Fruit fly (Drosophila melanogaster): ENCODE measurements around the gene nerfin-1.

nerfin-1 gene

dm6 chr3L:958605-959004 lies 49.7 kb downstream of the nerfin-1 start (continued):
- no peak for TF ChIP-seq Doc3 (GFP tag; IDR thresholded peaks at IDR 0.05; ENCODE audit: partially characterized antibody)
- TF ChIP-seq GATAe (GFP tag; conservative IDR thresholded peaks at IDR 0.05) = peak; percentile 63
- no peak for TF ChIP-seq E2f1 (GFP tag; IDR thresholded peaks at IDR 0.05)
- TF ChIP-seq Oli (tag; optimal IDR thresholded peaks at IDR 0.05) = no peak
- TF ChIP-seq al (GFP tag; IDR thresholded peaks at IDR 0.05) = no peak
- peak; percentile 63 for TF ChIP-seq gro (GFP tag; optimal IDR thresholded peaks at IDR 0.05)
- no peak for TF ChIP-seq crp (GFP tag; optimal IDR thresholded peaks at IDR 0.05)
- TF ChIP-seq CG10321 (GFP tag; IDR thresholded peaks at IDR 0.05) = no peak
- TF ChIP-seq MESR4 (GFP tag; optimal IDR thresholded peaks at IDR 0.05) = no peak
- peak; percentile 69 for TF ChIP-seq Hey (tag; optimal IDR thresholded peaks at IDR 0.05)
- no peak for TF ChIP-seq CG1529 (GFP tag; optimal IDR thresholded peaks at IDR 0.05)
- TF ChIP-seq HLH54F (GFP tag; optimal IDR thresholded peaks at IDR 0.05) = no peak
- TF ChIP-seq MBD-R2 (GFP tag; IDR thresholded peaks at IDR 0.05) = no peak
- TF ChIP-seq CG4854 (GFP tag; optimal IDR thresholded peaks at IDR 0.05) = no peak
- peak; percentile 95 for TF ChIP-seq sug (tag; optimal IDR thresholded peaks at IDR 0.05)
- peak; percentile 65 for TF ChIP-seq Vsx1 (GFP tag; optimal IDR thresholded peaks at IDR 0.05)
- peak; percentile 86 for TF ChIP-seq CG34376 (GFP tag; optimal IDR thresholded peaks at IDR 0.05)
- 0 out of 4 replicates have a peak, but pooled peaks have one; percentile 40 for TF ChIP-seq chinmo (GFP tag; IDR thresholded peaks at IDR 0.05; ENCODE audit: partially characterized antibody)
- TF ChIP-seq Pdp1 (GFP tag; optimal IDR thresholded peaks at IDR 0.05) = peak in 1 of 2 experiments; percentile 25
- TF ChIP-seq tx (GFP tag; optimal IDR thresholded peaks at IDR 0.05) = no peak
- peak; percentile 26 for TF ChIP-seq lab (GFP tag; optimal IDR thresholded peaks at IDR 0.05)
- TF ChIP-seq ase (GFP tag; IDR thresholded peaks at IDR 0.05) = no peak
- TF ChIP-seq HmgZ (tag; optimal IDR thresholded peaks at IDR 0.05) = peak; percentile 6
- no peak for TF ChIP-seq CG10654 (GFP tag; optimal IDR thresholded peaks at IDR 0.05)
- TF ChIP-seq Hr78 (GFP tag; optimal IDR thresholded peaks at IDR 0.05) = no peak
- no peak for TF ChIP-seq danr (GFP tag; IDR thresholded peaks at IDR 0.05)
- TF ChIP-seq tin (GFP tag; optimal IDR thresholded peaks at IDR 0.05) = no peak
- TF ChIP-seq CG4820 (GFP tag; optimal IDR thresholded peaks at IDR 0.05) = no peak
- no peak for TF ChIP-seq CG15011 (GFP tag; optimal IDR thresholded peaks at IDR 0.05)
- no peak for TF ChIP-seq pb (GFP tag; optimal IDR thresholded peaks at IDR 0.05)
- no peak for TF ChIP-seq jigr1 (GFP tag; IDR thresholded peaks at IDR 0.05)
- peak; percentile 96 for TF ChIP-seq grn (GFP tag; optimal IDR thresholded peaks at IDR 0.05)
- TF ChIP-seq sd (tag; optimal IDR thresholded peaks at IDR 0.05) = peak; percentile 65
- no peak for TF ChIP-seq zen (tag; optimal IDR thresholded peaks at IDR 0.05)
- TF ChIP-seq zfh2 (GFP tag; optimal IDR thresholded peaks at IDR 0.05) = no peak
- no peak for TF ChIP-seq CG8388 (GFP tag; optimal IDR thresholded peaks at IDR 0.05)
- TF ChIP-seq run (tag; optimal IDR thresholded peaks at IDR 0.05) = peak; percentile 64
- TF ChIP-seq HLHmδ (GFP tag; optimal IDR thresholded peaks at IDR 0.05) = no peak
- no peak for TF ChIP-seq bab2 (GFP tag; optimal IDR thresholded peaks at IDR 0.05)
- TF ChIP-seq CG7357 (GFP tag; IDR thresholded peaks at IDR 0.05) = no peak
- TF ChIP-seq CG30020 (tag; optimal IDR thresholded peaks at IDR 0.05) = no peak
- peak; percentile 67 for TF ChIP-seq mirr (GFP tag; optimal IDR thresholded peaks at IDR 0.05)
- TF ChIP-seq CG6175 (GFP tag; IDR thresholded peaks at IDR 0.05) = peak; percentile 28; the same call in 1 of the 3 replicates
- TF ChIP-seq sens-2 (GFP tag; IDR thresholded peaks at IDR 0.05) = peak; percentile 62
- TF ChIP-seq CG17328 (GFP tag; IDR thresholded peaks at IDR 0.05) = 0 out of 2 replicates have a peak, but pooled peaks have one; percentile 15
- no peak for TF ChIP-seq CG10209 (GFP tag; optimal IDR thresholded peaks at IDR 0.05)
- no peak for TF ChIP-seq CG7928 (GFP tag; optimal IDR thresholded peaks at IDR 0.05)
- no peak for TF ChIP-seq HmgD (GFP tag; optimal IDR thresholded peaks at IDR 0.05)

Measured in whole organism, embryonic.